Fruit fly (Drosophila melanogaster): ENCODE data around the gene chp.

DNA sequence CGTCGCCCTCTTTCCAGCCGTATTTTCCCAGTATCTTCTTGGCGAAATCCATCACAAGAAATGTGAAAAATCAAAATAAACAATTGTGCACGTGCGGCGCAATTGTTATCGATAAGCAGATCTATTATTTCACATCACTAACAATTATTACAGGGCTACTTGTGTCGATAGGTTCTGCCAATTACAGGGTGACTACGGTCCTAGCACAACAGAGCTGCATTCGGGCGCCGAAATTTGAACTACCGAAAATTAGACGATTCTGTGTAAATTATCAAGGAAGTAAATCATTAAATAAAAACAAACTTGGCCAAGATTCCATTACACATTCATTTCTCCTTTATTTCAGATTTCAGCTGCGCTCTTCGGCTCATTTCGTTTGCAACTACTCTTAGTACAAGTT is 5.3 kb upstream of the chp start, which contains the start of gene CG15561:
- TF ChIP-seq Dll (optimal IDR thresholded peaks at IDR 0.05) = no peak
- no peak for TF ChIP-seq CG8478 (optimal IDR thresholded peaks at IDR 0.05)
- TF ChIP-seq EcR (GFP tag; optimal IDR thresholded peaks at IDR 0.05) = no peak
- no peak for TF ChIP-seq usp (GFP tag; optimal IDR thresholded peaks at IDR 0.05)
- TF ChIP-seq pan (optimal IDR thresholded peaks at IDR 0.05) = no peak
- TF ChIP-seq psq (optimal IDR thresholded peaks at IDR 0.05) = no peak

All from whole organism.